Worm (Caenorhabditis elegans): ENCODE measurements around the gene snx-17.

- TF ChIP-seq nhr-102 (tag; optimal IDR thresholded peaks at IDR 0.05) = peak; percentile 57
- TF ChIP-seq unc-62 (GFP tag; optimal IDR thresholded peaks at IDR 0.05 in 1 of 2) = peak; percentile 8 to 91
- TF ChIP-seq unc-62 (tag; optimal IDR thresholded peaks at IDR 0.05) = no peak
- no peak for TF ChIP-seq ztf-11 (tag; optimal IDR thresholded peaks at IDR 0.05)
- TF ChIP-seq lin-15B (tag; optimal IDR thresholded peaks at IDR 0.05) = no peak
- peak; percentile 28 for TF ChIP-seq dpl-1 (GFP tag; optimal IDR thresholded peaks at IDR 0.05)
- peak; percentile 33 for TF ChIP-seq pqm-1 (tag; optimal IDR thresholded peaks at IDR 0.05)
- peak; percentile 66 for TF ChIP-seq dve-1 (tag; optimal IDR thresholded peaks at IDR 0.05; ENCODE audit: insufficient read depth)
- peak; percentile 15 for TF ChIP-seq fos-1 (tag; optimal IDR thresholded peaks at IDR 0.05)
- peak; percentile 44 for TF ChIP-seq nhr-28 (tag; optimal IDR thresholded peaks at IDR 0.05)
- peak; percentile 47; the same call in 1 of the 2 replicates for TF ChIP-seq T26A8.4 (GFP tag; IDR thresholded peaks at IDR 0.05)
- peak; percentile 73 to 94 for TF ChIP-seq mdl-1 (tag; optimal IDR thresholded peaks at IDR 0.05)
- no peak for TF ChIP-seq unc-130 (GFP tag; optimal IDR thresholded peaks at IDR 0.05)
- TF ChIP-seq arid-1 (GFP tag; conservative IDR thresholded peaks at IDR 0.05) = 0 out of 2 replicates have a peak, but pooled peaks have one; percentile 29
- no peak for TF ChIP-seq lin-39 (tag; optimal IDR thresholded peaks at IDR 0.05)
Measured at ce11 chrX:13143762-13144732, 22.0 kb upstream of the snx-17 start.
